Fruit fly (Drosophila melanogaster) Kc167 (cell line): Measurements from ENCODE around the gene CG13606.

Experiments used
- Myc ChIP-seq: fragments of >200 bp; optimal IDR thresholded peaks from 2 replicates; lab custom pipeline; 2017; ENCODE audit warnings: missing external identifiers
- Sin3A ChIP-seq: fragments of >200 bp; optimal IDR thresholded peaks from 2 replicates; lab custom pipeline; 2018; ENCODE audit warnings: missing external identifiers
- h ChIP-seq: fragments of >200 bp; optimal IDR thresholded peaks from 3 replicates; lab custom pipeline; 2018; ENCODE audit warnings: missing external identifiers
- insv ChIP-seq: fragments of >200 bp; optimal IDR thresholded peaks from 3 replicates; lab custom pipeline; 2018; ENCODE audit warnings: missing external identifiers
- psq ChIP-seq: fragments of >200 bp; optimal IDR thresholded peaks from 2 replicates; lab custom pipeline; 2017; ENCODE audit warnings: missing external identifiers
- ttk ChIP-seq: sonication (Bioruptor generic); optimal IDR thresholded peaks from 2 replicates; lab custom pipeline; 2017; ENCODE audit warnings: missing external identifiers

CG13606 gene

DNA sequence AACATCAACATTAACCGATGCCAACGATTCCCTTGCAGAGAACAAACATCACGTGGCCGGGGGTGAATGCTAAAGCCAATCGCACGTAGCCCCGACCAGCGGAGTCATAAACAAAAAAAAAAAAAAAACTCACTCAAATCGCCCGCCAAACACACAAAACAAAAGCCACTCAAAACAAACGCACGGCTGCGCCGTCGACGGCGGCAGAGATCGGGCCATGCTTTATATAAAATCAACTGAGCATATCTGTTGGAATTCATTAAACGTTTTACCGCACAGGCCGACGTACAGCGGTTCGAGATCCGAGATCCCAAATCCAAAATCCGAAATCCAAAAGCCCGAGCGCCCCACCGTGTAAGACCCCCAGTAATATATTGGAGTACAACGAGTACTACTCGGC lies at the start of gene CG13606:
Gene CG13606, plus strand, starts transcription at position 250 of the 400 bp plus-strand sequence.
- TF ChIP-seq h (lab: Kevin White, UChicago) = no peak
- no peak for TF ChIP-seq insv (lab: Kevin White, UChicago)
- TF ChIP-seq Sin3A = no peak
- no peak for TF ChIP-seq psq

DNA sequence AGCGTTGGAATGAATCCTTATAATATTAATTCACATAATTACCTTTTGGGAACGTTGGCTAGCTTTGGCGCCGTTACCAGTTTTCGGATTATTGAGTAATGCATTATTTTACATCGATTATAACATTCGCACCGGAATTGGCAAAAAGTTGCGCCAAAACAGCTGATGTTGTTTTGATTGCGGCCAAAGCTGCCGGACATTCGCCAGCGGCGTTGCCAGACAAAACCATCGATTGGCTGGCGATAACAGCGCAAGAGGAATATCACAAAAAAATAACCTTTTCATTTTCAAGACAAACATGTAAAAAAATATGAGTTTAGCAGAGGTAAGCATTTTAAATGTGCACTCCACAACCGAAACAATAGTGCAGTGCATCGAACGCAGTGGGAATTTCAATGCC lies 42.3 kb upstream of the CG13606 start, which contains the start of the genes GatB and Tsc1:
Gene GatB, minus strand, starts transcription at position 176 of the 400 bp plus-strand sequence.
Gene Tsc1, plus strand, starts transcription at position 228 of the 400 bp plus-strand sequence.
- no peak for TF ChIP-seq Myc (lab: Kevin White, UChicago)
- TF ChIP-seq Sin3A = no peak
- no peak for TF ChIP-seq insv (lab: Kevin White, UChicago)
- TF ChIP-seq ttk = no peak
- TF ChIP-seq h (lab: Kevin White, UChicago) = no peak
- TF ChIP-seq psq = no peak

DNA sequence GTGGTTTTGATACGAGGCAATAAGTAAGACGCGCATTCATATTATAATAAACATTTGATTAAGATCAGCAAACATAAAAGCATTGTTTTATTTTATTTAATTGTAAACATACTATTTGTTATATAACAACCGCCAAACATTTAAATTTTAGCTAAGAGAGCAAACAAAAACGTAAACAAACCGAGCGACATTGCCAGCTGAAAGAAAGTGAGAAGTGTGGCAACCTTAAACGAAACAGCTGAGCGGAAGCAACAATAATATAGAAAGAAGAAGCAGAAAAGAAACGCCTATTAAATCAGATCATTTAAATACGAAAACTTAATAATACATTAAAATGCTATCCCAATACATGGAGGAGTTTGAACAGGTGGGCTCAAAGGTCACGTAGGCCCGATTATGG lies 37.8 kb upstream of the CG13606 start, which contains the start of gene Sec10:
Gene Sec10, plus strand, starts transcription at position 252 of the 400 bp plus-strand sequence.
- TF ChIP-seq Sin3A = no peak

DNA sequence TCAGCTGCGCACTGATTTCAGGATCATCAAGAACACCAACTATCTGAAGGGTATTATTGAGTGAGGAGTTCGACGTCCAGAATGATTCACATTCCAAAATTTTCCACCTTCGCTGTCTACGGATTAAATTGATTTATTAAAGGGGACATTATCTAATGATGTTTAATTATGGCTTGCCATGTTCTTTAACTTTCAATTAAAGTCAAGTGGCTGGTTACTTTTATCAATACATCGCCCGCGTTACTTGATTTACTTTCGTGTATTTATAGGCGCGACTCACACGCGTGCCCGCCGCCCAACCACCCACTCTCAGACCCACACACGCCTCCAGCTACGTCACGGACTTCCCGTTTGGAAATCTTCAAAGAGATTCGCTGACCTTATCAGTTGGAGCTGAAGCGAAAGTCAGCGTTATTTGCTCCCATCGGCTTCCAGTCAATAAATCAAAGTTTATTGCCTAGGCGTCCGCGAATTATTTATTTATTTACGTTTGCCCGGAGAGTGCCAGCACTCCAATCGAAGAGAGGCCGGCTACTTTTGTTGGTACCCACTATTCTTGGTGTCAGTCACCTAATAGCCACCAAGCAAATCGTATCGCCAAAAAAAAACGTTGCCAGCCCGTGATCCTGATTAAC lies 35.0 kb upstream of the CG13606 start, which contains the start of gene Npc2f:
Gene Npc2f, plus strand, starts transcription at position 585 of the 635 bp plus-strand sequence.
- TF ChIP-seq h (lab: Kevin White, UChicago) (no peak), Myc (lab: Kevin White, UChicago) (no peak), Sin3A (no peak), psq (no peak), insv (lab: Kevin White, UChicago) (no peak), ttk (no peak)

DNA sequence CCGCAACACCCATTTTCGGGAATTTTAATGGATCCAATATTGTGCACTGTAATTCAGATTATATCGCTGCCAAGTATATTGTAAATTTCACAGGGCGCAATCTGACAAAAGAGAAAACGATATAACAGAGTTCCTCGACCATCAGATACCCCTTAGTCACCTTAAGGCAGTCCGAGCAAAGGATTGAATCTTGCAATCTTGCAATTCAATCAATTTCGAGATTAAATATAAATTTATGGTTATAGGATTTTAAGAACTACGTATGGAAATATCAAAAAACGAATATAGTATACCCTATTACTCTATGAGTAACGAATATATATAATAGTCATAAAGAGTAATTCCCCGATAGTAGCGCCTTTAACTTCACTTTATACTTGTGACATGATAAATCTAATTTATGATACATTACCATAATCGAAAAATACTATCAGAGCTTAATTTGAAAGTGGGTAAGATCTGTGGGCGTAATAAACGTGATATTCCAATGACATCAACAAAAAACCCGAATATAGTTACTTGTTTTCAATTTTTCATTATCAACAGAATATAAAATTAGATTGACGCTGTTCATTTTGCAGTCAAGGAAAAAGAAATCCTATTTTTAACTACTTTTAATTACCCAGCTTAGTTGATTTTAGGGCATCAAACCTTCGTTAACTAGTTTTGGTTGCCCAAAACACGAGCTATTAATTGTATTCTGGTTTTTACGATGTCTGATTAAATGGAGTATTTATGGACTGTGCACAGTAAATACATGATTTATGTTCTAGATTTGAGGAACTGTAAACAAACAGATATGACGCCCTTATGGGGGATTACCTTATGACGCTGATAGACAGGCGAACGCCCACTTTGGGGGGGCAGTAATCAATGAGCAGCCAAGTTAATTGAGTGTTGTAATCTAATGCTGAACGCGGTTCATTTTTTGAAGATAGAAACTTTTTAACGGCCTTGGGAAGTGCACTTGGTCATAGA lies 33.7 kb upstream of the CG13606 start:
- TF ChIP-seq Myc (lab: Kevin White, UChicago) (no peak), h (lab: Kevin White, UChicago) (no peak), ttk (no peak), psq (no peak), insv (lab: Kevin White, UChicago) (no peak), Sin3A (no peak)

DNA sequence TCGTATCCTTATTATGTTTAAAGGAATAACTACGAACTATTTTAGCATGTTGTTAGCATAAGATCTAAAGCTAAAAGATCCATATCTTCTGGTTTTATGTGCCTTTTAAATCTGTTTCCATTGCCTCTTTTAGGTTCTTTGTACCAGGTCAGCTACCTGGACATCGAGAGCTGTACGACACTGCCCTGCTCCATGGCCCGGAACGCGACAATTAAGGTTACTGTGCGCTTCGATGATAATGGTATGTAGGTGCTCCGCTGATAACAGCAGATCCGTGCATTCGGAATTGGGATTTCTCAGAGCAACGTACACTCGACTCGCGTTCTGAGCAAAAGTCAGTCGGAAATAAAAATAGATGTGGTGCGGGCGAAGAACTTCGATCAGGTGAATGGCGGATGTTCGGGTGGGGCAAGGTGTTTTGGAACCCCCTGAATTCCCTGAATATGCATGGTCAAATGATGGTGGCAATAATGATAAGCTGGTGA lies 32.7 kb upstream of the CG13606 start:
- TF ChIP-seq Sin3A (no peak), ttk (no peak), Myc (lab: Kevin White, UChicago) (no peak), psq (no peak), insv (lab: Kevin White, UChicago) (no peak), h (lab: Kevin White, UChicago) (no peak)

DNA sequence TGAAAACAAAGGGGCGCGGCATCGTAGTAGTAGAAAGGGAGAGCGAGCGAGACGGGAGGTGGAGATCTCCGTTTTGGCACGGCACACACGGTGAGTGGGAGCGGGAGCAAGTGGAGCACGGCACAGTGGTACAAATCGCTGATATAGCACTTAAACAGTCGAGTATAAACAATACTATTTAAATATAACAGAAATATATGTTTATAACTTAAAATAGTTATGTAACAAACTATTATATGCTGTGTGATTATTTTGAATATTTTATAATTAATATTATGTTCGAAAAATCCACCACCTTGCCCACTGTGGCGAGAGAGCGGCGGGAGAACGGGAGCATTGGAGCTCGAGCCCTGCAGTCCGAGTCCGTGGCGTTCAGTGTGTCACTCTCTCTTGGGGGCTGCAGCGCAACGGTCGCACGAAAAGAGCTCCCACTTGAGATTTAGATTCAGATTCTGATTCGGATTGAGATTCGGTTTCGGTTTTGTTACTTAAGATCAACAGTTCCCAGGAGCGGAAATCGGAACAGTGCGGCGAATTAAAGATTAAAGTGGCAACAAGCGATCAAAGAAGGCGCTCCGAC lies 31.3 kb upstream of the CG13606 start, which contains the start of gene Kal1:
Gene Kal1, plus strand, starts transcription at position 383 of the 580 bp plus-strand sequence.
- TF ChIP-seq ttk (no peak), psq (no peak), h (lab: Kevin White, UChicago) (no peak), Myc (lab: Kevin White, UChicago) (no peak), Sin3A (no peak)

DNA sequence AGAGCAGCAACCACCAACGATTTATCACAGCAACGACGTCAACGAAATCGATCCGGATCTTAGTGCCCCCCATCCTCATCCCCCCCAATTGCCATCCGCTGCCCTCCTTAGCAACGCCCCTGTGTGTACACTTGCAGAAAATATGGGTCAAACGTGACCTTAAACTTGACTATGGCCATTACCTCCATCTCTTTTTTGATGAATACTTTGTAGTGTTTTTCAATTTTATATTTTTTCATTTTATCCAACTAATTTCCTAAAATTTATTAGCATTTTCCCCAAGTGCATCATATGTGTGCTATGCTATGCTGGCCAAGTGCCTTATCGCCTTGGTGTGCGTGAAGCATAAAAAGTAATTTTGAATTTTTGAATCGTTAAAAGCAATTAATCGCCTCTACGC lies 29.5 kb upstream of the CG13606 start:
- TF ChIP-seq Myc (lab: Kevin White, UChicago) (no peak), insv (lab: Kevin White, UChicago) (no peak), ttk (no peak), Sin3A (no peak), psq (no peak), h (lab: Kevin White, UChicago) (no peak)

DNA sequence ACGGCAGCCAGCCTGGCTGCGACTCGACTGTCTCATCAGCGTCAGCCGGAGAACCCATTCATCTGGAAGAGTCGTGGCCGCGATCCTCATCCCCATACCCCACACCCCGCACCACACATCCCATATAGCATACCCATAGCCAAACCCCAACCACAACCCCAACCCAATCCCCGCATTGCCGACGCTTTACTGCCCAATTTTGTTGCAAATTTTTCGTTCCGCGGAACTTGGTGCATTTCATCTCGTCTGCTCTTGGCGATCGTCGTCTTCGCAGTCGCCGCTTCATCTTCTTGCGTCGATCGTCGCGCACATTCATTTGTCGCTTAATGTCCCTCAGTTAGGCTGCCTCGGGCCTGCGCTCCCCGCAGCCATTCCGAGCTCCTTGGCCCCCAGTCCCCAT lies 29.1 kb upstream of the CG13606 start:
- TF ChIP-seq Myc (lab: Kevin White, UChicago) = no peak
- no peak for TF ChIP-seq insv (lab: Kevin White, UChicago)
- TF ChIP-seq psq = no peak
- no peak for TF ChIP-seq Sin3A
- no peak for TF ChIP-seq h (lab: Kevin White, UChicago)
- no peak for TF ChIP-seq ttk

DNA sequence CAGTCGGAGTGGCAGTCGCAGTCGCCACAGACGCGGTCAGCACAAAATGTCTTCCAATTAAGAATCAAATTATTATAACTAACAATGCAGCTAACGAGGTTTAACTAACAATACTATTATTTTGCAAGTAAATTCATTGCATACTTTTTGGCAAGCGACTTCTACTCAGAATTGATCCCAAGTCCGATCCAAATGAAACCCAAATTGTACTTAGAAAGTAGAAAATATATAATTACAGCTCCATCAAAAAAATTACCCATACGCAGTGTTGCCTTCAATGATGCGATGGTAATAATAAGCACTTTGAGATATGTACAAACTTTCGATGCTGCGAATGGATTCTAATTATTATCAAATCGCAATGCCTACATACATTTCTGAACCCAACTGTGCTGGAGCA lies 28.6 kb upstream of the CG13606 start:
- no peak for TF ChIP-seq psq
- TF ChIP-seq insv (lab: Kevin White, UChicago) = no peak
- TF ChIP-seq Sin3A = no peak
- no peak for TF ChIP-seq h (lab: Kevin White, UChicago)
- no peak for TF ChIP-seq Myc (lab: Kevin White, UChicago)
- TF ChIP-seq ttk = no peak

DNA sequence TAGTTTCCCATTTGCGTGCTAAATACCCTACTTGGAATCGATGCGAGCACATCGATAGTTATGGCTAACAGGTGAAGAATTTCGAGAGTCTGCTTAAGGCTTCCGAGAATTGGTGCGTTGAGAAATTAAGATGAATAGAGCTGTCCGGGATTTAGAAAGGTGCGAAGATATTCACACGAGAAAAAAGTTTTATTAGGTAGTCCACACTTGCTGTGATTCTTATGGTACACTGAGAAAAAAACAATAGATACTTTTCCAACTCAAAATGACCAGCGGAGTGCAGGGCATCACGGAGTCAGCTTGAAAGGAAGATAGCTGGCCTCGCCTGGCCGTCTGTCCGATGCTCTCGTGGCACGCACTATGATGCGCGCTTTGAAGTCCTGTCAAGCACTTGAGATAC lies 27.9 kb upstream of the CG13606 start:
- TF ChIP-seq ttk (no peak), Sin3A (no peak), insv (lab: Kevin White, UChicago) (no peak), psq (no peak), h (lab: Kevin White, UChicago) (no peak), Myc (lab: Kevin White, UChicago) (no peak)

DNA sequence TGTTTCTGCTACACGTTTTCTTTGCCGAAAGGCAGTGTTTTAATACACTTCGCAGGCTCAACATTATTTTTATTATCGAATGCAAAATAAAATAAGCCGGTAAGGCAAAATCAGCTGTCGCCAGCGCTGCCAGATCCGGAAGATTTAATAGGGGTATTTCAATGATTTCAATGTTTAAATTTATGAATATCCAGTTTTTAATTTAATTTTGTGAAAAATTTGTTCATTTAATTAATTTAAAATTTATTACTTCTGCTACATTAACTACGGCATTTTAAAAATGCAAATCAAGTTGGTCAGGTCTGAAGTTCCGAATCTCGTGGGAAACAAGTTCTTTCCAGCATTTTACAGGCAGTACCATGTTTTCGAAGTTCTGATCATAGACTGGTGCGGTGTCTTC lies 23.6 kb upstream of the CG13606 start, which contains the start of gene Slimp:
Gene Slimp, minus strand, starts transcription at position 130 of the 400 bp plus-strand sequence.
- no peak for TF ChIP-seq Sin3A
- no peak for TF ChIP-seq Myc (lab: Kevin White, UChicago)
- no peak for TF ChIP-seq ttk
- TF ChIP-seq h (lab: Kevin White, UChicago) = no peak
- no peak for TF ChIP-seq insv (lab: Kevin White, UChicago)
- no peak for TF ChIP-seq psq
